Fruit fly (Drosophila melanogaster) whole organism, prepupa: ENCODE data around the gene CG33272.

Experiments used
- Blimp-1 ChIP-seq: fragments of 200-800 bp; sonication (Bioruptor generic); optimal IDR thresholded peaks from 3 replicates; lab custom pipeline; 2017; ENCODE audit warnings: missing biosample characterization, missing genetic modification characterization, mild to moderate bottlenecking, moderate library complexity, missing genetic modification reagents
- CG11294 ChIP-seq: fragments of 200-800 bp; sonication (Bioruptor generic); IDR thresholded peaks from 2 replicates; pipeline ENCODE4 v1.3.6; 2022; ENCODE audit warnings: missing biosample characterization, missing genetic modification characterization
- CG11762 ChIP-seq: fragments of 200-800 bp; sonication (Bioruptor generic); optimal IDR thresholded peaks from 3 replicates; lab custom pipeline; 2016; ENCODE audit warnings: missing biosample characterization, missing genetic modification characterization; ENCODE audit not compliant: insufficient read depth
- CG11902 ChIP-seq: fragments of 200-800 bp; sonication (Bioruptor generic); optimal IDR thresholded peaks from 3 replicates; lab custom pipeline; 2016; ENCODE audit warnings: missing biosample characterization, missing genetic modification characterization
- CG16779 ChIP-seq: fragments of 200-800 bp; sonication (Bioruptor generic); optimal IDR thresholded peaks from 3 replicates; lab custom pipeline; 2017; ENCODE audit warnings: missing biosample characterization, mild to moderate bottlenecking, missing genetic modification characterization
- CG3032 ChIP-seq: fragments of 200-800 bp; optimal IDR thresholded peaks from 2 replicates; lab custom pipeline; 2019; ENCODE audit warnings: missing biosample characterization, mild to moderate bottlenecking, missing genetic modification characterization, moderate library complexity
- CG32006 ChIP-seq: fragments of 200-800 bp; sonication (Bioruptor generic); optimal IDR thresholded peaks from 3 replicates; lab custom pipeline; 2017; ENCODE audit warnings: missing biosample characterization, mild to moderate bottlenecking, missing genetic modification characterization
- CG34406 ChIP-seq: fragments of 200-800 bp; sonication (Bioruptor generic); optimal IDR thresholded peaks from 3 replicates; lab custom pipeline; 2016; ENCODE audit warnings: missing biosample characterization, missing genetic modification characterization
- CG3919 ChIP-seq: fragments of 200-800 bp; sonication (Bioruptor generic); optimal IDR thresholded peaks from 3 replicates; lab custom pipeline; 2016; ENCODE audit warnings: missing biosample characterization, missing genetic modification characterization
- CG6163 ChIP-seq: fragments of 200-800 bp; sonication (Bioruptor generic); IDR thresholded peaks from 3 replicates; pipeline ENCODE4 v1.3.6; 2022; ENCODE audit warnings: missing biosample characterization, missing genetic modification characterization
- CG6276 ChIP-seq: fragments of 200-800 bp; sonication (Bioruptor generic); optimal IDR thresholded peaks from 2 replicates; lab custom pipeline; 2017; ENCODE audit warnings: missing biosample characterization, mild to moderate bottlenecking, missing genetic modification characterization
- CG6808 ChIP-seq: fragments of 200-800 bp; sonication (Bioruptor generic); optimal IDR thresholded peaks from 3 replicates; lab custom pipeline; 2017; ENCODE audit warnings: missing biosample characterization, missing genetic modification characterization, mild to moderate bottlenecking, moderate library complexity, missing genetic modification reagents
- CG7368 ChIP-seq: fragments of 200-800 bp; sonication (Bioruptor generic); optimal IDR thresholded peaks from 3 replicates; lab custom pipeline; 2016; ENCODE audit warnings: missing biosample characterization, missing genetic modification characterization
- CG8319 ChIP-seq: fragments of 200-800 bp; sonication (Bioruptor generic); optimal IDR thresholded peaks from 3 replicates; lab custom pipeline; 2016; ENCODE audit warnings: missing biosample characterization, missing genetic modification characterization
- CG8632 ChIP-seq: fragments of 200-800 bp; sonication (Bioruptor generic); optimal IDR thresholded peaks from 3 replicates; lab custom pipeline; 2016; ENCODE audit warnings: missing biosample characterization, missing genetic modification characterization
- CG9139 ChIP-seq: fragments of 200-800 bp; sonication (Bioruptor generic); optimal IDR thresholded peaks from 3 replicates; lab custom pipeline; 2017; ENCODE audit warnings: missing biosample characterization, mild to moderate bottlenecking, missing genetic modification characterization
- Eip75B ChIP-seq: fragments of 200-800 bp; sonication (Bioruptor generic); optimal IDR thresholded peaks from 3 replicates; lab custom pipeline; 2016; ENCODE audit warnings: missing biosample characterization, missing genetic modification characterization
- Eip93F ChIP-seq: fragments of 200-800 bp; sonication (Bioruptor generic); optimal IDR thresholded peaks from 2 replicates; lab custom pipeline; 2016; ENCODE audit warnings: missing biosample characterization, mild to moderate bottlenecking, missing genetic modification characterization
- Ets21C ChIP-seq: fragments of 200-800 bp; sonication (Bioruptor generic); optimal IDR thresholded peaks from 3 replicates; lab custom pipeline; 2016; ENCODE audit warnings: missing biosample characterization, missing genetic modification characterization
- Ets96B ChIP-seq: fragments of 200-800 bp; optimal IDR thresholded peaks from 2 replicates; lab custom pipeline; 2019; ENCODE audit warnings: missing biosample characterization, mild to moderate bottlenecking, missing genetic modification characterization, moderate library complexity
- Gug ChIP-seq: fragments of 200-800 bp; sonication (Bioruptor generic); IDR thresholded peaks from 2 replicates; pipeline ENCODE4 v1.3.6; 2022; ENCODE audit warnings: missing biosample characterization, missing genetic modification characterization
- Hr38 ChIP-seq: sonication (Bioruptor generic); optimal IDR thresholded peaks from 2 replicates; lab custom pipeline; 2016; ENCODE audit warnings: missing biosample characterization, missing genetic modification characterization
- Hr39 ChIP-seq: fragments of 200-800 bp; sonication (Bioruptor generic); optimal IDR thresholded peaks from 2 replicates; lab custom pipeline; 2016; ENCODE audit warnings: missing biosample characterization, missing genetic modification characterization
- Hr4 ChIP-seq: fragments of 200-800 bp; sonication (Bioruptor generic); optimal IDR thresholded peaks from 3 replicates; lab custom pipeline; 2016; ENCODE audit warnings: missing biosample characterization, missing genetic modification characterization
- Met ChIP-seq: fragments of 200-800 bp; sonication (Bioruptor generic); optimal IDR thresholded peaks from 3 replicates; lab custom pipeline; 2016; ENCODE audit warnings: missing biosample characterization, missing genetic modification characterization
- OdsH ChIP-seq: fragments of 200-800 bp; sonication (Bioruptor generic); optimal IDR thresholded peaks from 3 replicates; lab custom pipeline; 2016; ENCODE audit warnings: missing biosample characterization, missing genetic modification characterization
- Smox ChIP-seq: fragments of 200-800 bp; sonication (Bioruptor generic); optimal IDR thresholded peaks from 3 replicates; lab custom pipeline; 2016; ENCODE audit warnings: missing biosample characterization, missing genetic modification characterization
- Sox102F ChIP-seq: fragments of 200-800 bp; sonication (Bioruptor generic); optimal IDR thresholded peaks from 2 replicates; lab custom pipeline; 2016; ENCODE audit warnings: missing biosample characterization, mild to moderate bottlenecking, missing genetic modification characterization
- Sox14 ChIP-seq: fragments of 200-800 bp; sonication (Bioruptor generic); optimal IDR thresholded peaks from 3 replicates; lab custom pipeline; 2016; ENCODE audit warnings: missing biosample characterization, missing genetic modification characterization
- Sox15 ChIP-seq: fragments of 200-800 bp; sonication (Bioruptor generic); optimal IDR thresholded peaks from 3 replicates; lab custom pipeline; 2016; ENCODE audit warnings: missing biosample characterization, missing genetic modification characterization
- achi ChIP-seq: fragments of 200-800 bp; sonication (Bioruptor generic); optimal IDR thresholded peaks from 3 replicates; lab custom pipeline; 2016; ENCODE audit warnings: missing biosample characterization, missing genetic modification characterization
- cyc ChIP-seq: fragments of 200-800 bp; sonication (Bioruptor generic); optimal IDR thresholded peaks from 3 replicates; lab custom pipeline; 2016; ENCODE audit warnings: missing biosample characterization, missing genetic modification characterization
- dac ChIP-seq: fragments of 200-800 bp; sonication (Bioruptor generic); optimal IDR thresholded peaks from 2 replicates; lab custom pipeline; 2017; ENCODE audit warnings: missing biosample characterization, mild to moderate bottlenecking, missing genetic modification characterization
- dsx ChIP-seq: fragments of 200-800 bp; optimal IDR thresholded peaks from 3 replicates; lab custom pipeline; 2019; ENCODE audit warnings: missing biosample characterization, mild to moderate bottlenecking, missing genetic modification characterization, moderate library complexity; ENCODE audit not compliant: poor library complexity, severe bottlenecking
- eg ChIP-seq: fragments of 200-800 bp; sonication (Bioruptor generic); IDR thresholded peaks from 3 replicates; pipeline ENCODE4 v1.3.6; 2022; ENCODE audit warnings: missing biosample characterization, missing genetic modification characterization
- esn ChIP-seq: fragments of 200-800 bp; sonication (Bioruptor generic); optimal IDR thresholded peaks from 2 replicates; lab custom pipeline; 2016; ENCODE audit warnings: missing biosample characterization, mild to moderate bottlenecking, missing genetic modification characterization, moderate library complexity
- fd59A ChIP-seq: fragments of 200-800 bp; sonication (Bioruptor generic); optimal IDR thresholded peaks from 2 replicates; lab custom pipeline; 2017; ENCODE audit warnings: missing biosample characterization, mild to moderate bottlenecking, missing genetic modification characterization, missing genetic modification reagents
- fd85E ChIP-seq: fragments of 200-800 bp; sonication (Bioruptor generic); optimal IDR thresholded peaks from 3 replicates; lab custom pipeline; 2016; ENCODE audit warnings: missing biosample characterization, missing genetic modification characterization
- lz ChIP-seq: fragments of 200-800 bp; sonication (Bioruptor generic); optimal IDR thresholded peaks from 3 replicates; lab custom pipeline; 2016; ENCODE audit warnings: missing biosample characterization, missing genetic modification characterization
- net ChIP-seq: fragments of 200-800 bp; sonication (Bioruptor generic); optimal IDR thresholded peaks from 3 replicates; lab custom pipeline; 2016; ENCODE audit warnings: missing biosample characterization, missing genetic modification characterization
- pdm3 ChIP-seq: fragments of 200-800 bp; sonication (Bioruptor generic); optimal IDR thresholded peaks from 3 replicates; lab custom pipeline; 2016; ENCODE audit warnings: missing biosample characterization, missing genetic modification characterization
- salr ChIP-seq, 2 experiments: fragments of 200-800 bp; sonication (Bioruptor generic); optimal IDR thresholded peaks; 3 replicates each; lab custom pipeline; 2016 to 2018; ENCODE audit warnings: missing biosample characterization in 2 of 2, missing genetic modification characterization in 2 of 2, mild to moderate bottlenecking in 1 of 2
- spab ChIP-seq: fragments of 200-800 bp; sonication (Bioruptor generic); optimal IDR thresholded peaks from 2 replicates; lab custom pipeline; 2017; ENCODE audit warnings: missing biosample characterization, mild to moderate bottlenecking, missing genetic modification characterization, missing genetic modification reagents
- ss ChIP-seq, 2 experiments: fragments of 200-800 bp; sonication (Bioruptor generic); optimal IDR thresholded peaks; 2 replicates in 1 of 2; 3 replicates in 1 of 2; lab custom pipeline; 2017 to 2018; ENCODE audit warnings: mild to moderate bottlenecking in 2 of 2, missing biosample characterization in 2 of 2, missing genetic modification characterization in 2 of 2, moderate library complexity in 1 of 2
- vri ChIP-seq: fragments of 200-800 bp; sonication (Bioruptor generic); optimal IDR thresholded peaks from 3 replicates; lab custom pipeline; 2016; ENCODE audit warnings: missing biosample characterization, mild to moderate bottlenecking, missing genetic modification characterization

CG33272 gene

dm6 chr3L:11487327-11487973, 22.9 kb downstream of the CG33272 start, which contains the start of gene chrb (continued):
- TF ChIP-seq CG9139 (GFP tag; lab: Kevin White, UChicago): peak; percentile 65
- TF ChIP-seq OdsH (GFP tag; lab: Kevin White, UChicago): no peak
- TF ChIP-seq lz (GFP tag; lab: Kevin White, UChicago): no peak
- peak; percentile 14 for TF ChIP-seq Met (GFP tag; lab: Kevin White, UChicago)
- no peak for TF ChIP-seq Smox (GFP tag; lab: Kevin White, UChicago)
- TF ChIP-seq dac (GFP tag; lab: Kevin White, UChicago): no peak
- peak; percentile 78; the same call in 1 of the 3 replicates for TF ChIP-seq eg
- TF ChIP-seq Hr39 (GFP tag; lab: Kevin White, UChicago): no peak
- TF ChIP-seq Hr38 (GFP tag; lab: Kevin White, UChicago): no peak
- peak; percentile 8 for TF ChIP-seq Hr4 (GFP tag; lab: Kevin White, UChicago)
- no peak for TF ChIP-seq CG11762 (GFP tag; lab: Kevin White, UChicago)
- TF ChIP-seq CG11902: no peak
- peak; percentile 26 for TF ChIP-seq achi (GFP tag; lab: Kevin White, UChicago)
- peak; percentile 58 for TF ChIP-seq Eip75B
- TF ChIP-seq Sox15 (GFP tag; lab: Kevin White, UChicago): no peak
- peak; percentile 30 for TF ChIP-seq CG3032 (tag; lab: Kevin White, UChicago)
- TF ChIP-seq CG6808: peak; percentile 56
- TF ChIP-seq fd59A (GFP tag; lab: Kevin White, UChicago): no peak
- no peak for TF ChIP-seq salr (GFP tag; optimal IDR thresholded peaks at IDR 0.05; lab: Kevin White, UChicago)
- TF ChIP-seq CG11294 (GFP tag; lab: Robert Waterston, UW): no peak
- TF ChIP-seq CG16779 (tag; lab: Kevin White, UChicago): peak; percentile 69
- TF ChIP-seq Blimp-1 (GFP tag; lab: Kevin White, UChicago): peak; percentile 0
- TF ChIP-seq Ets96B: peak; percentile 18
- no peak for TF ChIP-seq Ets21C (GFP tag; lab: Kevin White, UChicago)
- TF ChIP-seq vri (GFP tag; lab: Kevin White, UChicago): peak; percentile 68
- peak; percentile 47 for TF ChIP-seq CG3919
- peak; percentile 55 for TF ChIP-seq Sox102F (GFP tag; lab: Kevin White, UChicago)
- peak; percentile 76 to 79 for TF ChIP-seq ss (GFP tag; optimal IDR thresholded peaks at IDR 0.05; lab: Kevin White, UChicago)
- peak; percentile 30 for TF ChIP-seq CG34406 (GFP tag; lab: Kevin White, UChicago)
- peak; percentile 52 for TF ChIP-seq CG8632 (GFP tag; lab: Kevin White, UChicago)
- peak; percentile 68; the same call in 2 of the 3 replicates for TF ChIP-seq CG6163 (GFP tag; lab: Robert Waterston, UW)
- no peak for TF ChIP-seq pdm3 (GFP tag; lab: Kevin White, UChicago)
- TF ChIP-seq fd85E (GFP tag; lab: Kevin White, UChicago): peak; percentile 73

dm6 chr3L:11485956-11486609, 24.3 kb downstream of the CG33272 start:
- TF ChIP-seq salr (GFP tag; optimal IDR thresholded peaks at IDR 0.05; lab: Kevin White, UChicago) (peak in 1 of 2 experiments; percentile 14), pdm3 (GFP tag; lab: Kevin White, UChicago) (peak; percentile 12), CG8632 (GFP tag; lab: Kevin White, UChicago) (peak; percentile 22), CG34406 (GFP tag; lab: Kevin White, UChicago) (peak; percentile 4), spab (GFP tag; lab: Kevin White, UChicago) (no peak), CG3032 (tag; lab: Kevin White, UChicago) (no peak), Gug (GFP tag; lab: Robert Waterston, UW) (no peak), cyc (GFP tag; lab: Kevin White, UChicago) (no peak), CG6276 (GFP tag; lab: Kevin White, UChicago) (no peak), Eip93F (no peak), fd85E (GFP tag; lab: Kevin White, UChicago) (no peak), lz (GFP tag; lab: Kevin White, UChicago) (peak; percentile 3), Sox14 (no peak), Met (GFP tag; lab: Kevin White, UChicago) (peak; percentile 47), dsx (GFP tag; lab: Kevin White, UChicago) (no peak), fd59A (GFP tag; lab: Kevin White, UChicago) (no peak), CG16779 (tag; lab: Kevin White, UChicago) (no peak), ss (GFP tag; optimal IDR thresholded peaks at IDR 0.05; lab: Kevin White, UChicago) (no peak), net (GFP tag; lab: Kevin White, UChicago) (no peak), Ets96B (peak; percentile 2), CG7368 (no peak), achi (GFP tag; lab: Kevin White, UChicago) (peak; percentile 27), esn (GFP tag; lab: Kevin White, UChicago) (peak; percentile 46), Sox102F (GFP tag; lab: Kevin White, UChicago) (no peak), CG8319 (GFP tag; lab: Kevin White, UChicago) (peak; percentile 11), Hr39 (GFP tag; lab: Kevin White, UChicago) (peak; percentile 22), CG32006 (GFP tag; lab: Kevin White, UChicago) (peak; percentile 31)
